Worm (Caenorhabditis elegans): ENCODE measurements around the gene ZK1320.3.

DNA sequence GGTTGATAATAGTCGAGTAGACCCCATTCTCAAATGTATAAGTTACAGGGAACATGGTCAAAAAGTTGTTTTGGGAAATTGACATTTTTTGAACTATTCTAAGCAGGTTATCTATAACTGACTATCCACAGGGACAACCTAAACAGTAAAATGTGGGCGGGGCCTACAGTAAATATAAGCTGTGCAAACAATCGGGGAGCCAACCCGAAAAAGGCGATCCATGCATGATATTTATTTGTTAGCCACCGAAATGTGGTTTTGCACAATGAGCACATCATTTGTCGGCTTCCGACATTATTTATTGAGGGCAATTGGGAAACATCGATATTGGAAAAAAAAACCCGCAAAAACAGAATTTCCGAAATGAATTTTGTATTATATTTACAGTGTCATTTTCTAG lies 45.5 kb downstream of the ZK1320.3 start, which contains the start of gene hlh-6:
- no peak for TF ChIP-seq ces-1 (GFP tag; optimal IDR thresholded peaks at IDR 0.05)
- no peak for TF ChIP-seq blmp-1 (tag; optimal IDR thresholded peaks at IDR 0.05)
- TF ChIP-seq mep-1 (tag; optimal IDR thresholded peaks at IDR 0.05), result no peak
- TF ChIP-seq elt-1 (tag; optimal IDR thresholded peaks at IDR 0.05; ENCODE audit: borderline replicate concordance, insufficient read depth), result no peak
- no peak for TF ChIP-seq unc-62 (GFP tag; optimal IDR thresholded peaks at IDR 0.05)
- no peak for TF ChIP-seq ceh-39 (tag; optimal IDR thresholded peaks at IDR 0.05)
